Worm (Caenorhabditis elegans): Measurements from ENCODE around the gene dpy-20.

The dpy-20 gene

DNA sequence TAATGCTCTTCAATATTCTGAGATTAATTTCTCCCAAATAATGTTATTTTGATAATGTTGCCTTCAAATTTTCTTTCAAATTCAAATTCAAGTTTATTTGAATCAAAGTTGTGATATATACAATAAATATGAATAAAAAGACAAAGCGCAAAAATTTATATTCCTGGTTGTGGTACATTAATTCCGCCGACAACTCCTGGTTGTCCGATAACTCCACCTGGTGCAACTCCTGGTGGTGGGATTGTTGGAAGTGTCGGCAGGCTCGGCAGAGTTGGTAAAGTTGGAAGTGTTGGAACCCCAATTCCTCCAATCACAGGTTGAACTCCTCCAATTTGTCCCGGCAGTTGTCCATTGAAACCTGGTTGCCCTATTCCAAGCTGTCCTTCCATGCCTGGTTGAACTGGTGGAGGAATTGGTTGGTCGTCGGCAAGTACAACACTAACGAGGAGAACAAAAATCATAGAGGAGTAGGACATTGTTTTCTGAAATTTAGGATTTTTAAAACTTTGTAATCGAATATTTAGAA is 37.5 kb upstream of the dpy-20 start, which contains the start of gene K01A6.7:
K01A6.7 (minus strand) TSS at position 476 of the 526 bp plus-strand sequence.
- no peak for TF ChIP-seq hmbx-1 (tag; optimal IDR thresholded peaks at IDR 0.05)
- TF ChIP-seq flt-1 (GFP tag; IDR thresholded peaks at IDR 0.05): no peak
- TF ChIP-seq ets-7 (tag; optimal IDR thresholded peaks at IDR 0.05): no peak
- TF ChIP-seq F13C5.2 (tag; optimal IDR thresholded peaks at IDR 0.05): no peak
- no peak for TF ChIP-seq tra-4 (tag; optimal IDR thresholded peaks at IDR 0.05)
- TF ChIP-seq pes-1 (GFP tag; IDR thresholded peaks at IDR 0.05): no peak
- TF ChIP-seq hmg-4 (GFP tag; optimal IDR thresholded peaks at IDR 0.05): no peak
- TF ChIP-seq scrt-1 (GFP tag; IDR thresholded peaks at IDR 0.05): no peak
- TF ChIP-seq ama-1 (optimal IDR thresholded peaks at IDR 0.05): no peak
- no peak for TF ChIP-seq sea-1 (GFP tag; conservative IDR thresholded peaks at IDR 0.05)
- TF ChIP-seq tbx-11 (GFP tag; IDR thresholded peaks at IDR 0.05): no peak
- TF ChIP-seq ceh-36 (tag; optimal IDR thresholded peaks at IDR 0.05): no peak
- no peak for TF ChIP-seq B0310.2 (tag; optimal IDR thresholded peaks at IDR 0.05)
- no peak for TF ChIP-seq ceh-13 (GFP tag; optimal IDR thresholded peaks at IDR 0.05)
- no peak for TF ChIP-seq hnd-1 (tag; optimal IDR thresholded peaks at IDR 0.05)
- no peak for TF ChIP-seq aly-1 (tag; optimal IDR thresholded peaks at IDR 0.05)
- no peak for TF ChIP-seq tbx-37 (GFP tag; conservative IDR thresholded peaks at IDR 0.05)

DNA sequence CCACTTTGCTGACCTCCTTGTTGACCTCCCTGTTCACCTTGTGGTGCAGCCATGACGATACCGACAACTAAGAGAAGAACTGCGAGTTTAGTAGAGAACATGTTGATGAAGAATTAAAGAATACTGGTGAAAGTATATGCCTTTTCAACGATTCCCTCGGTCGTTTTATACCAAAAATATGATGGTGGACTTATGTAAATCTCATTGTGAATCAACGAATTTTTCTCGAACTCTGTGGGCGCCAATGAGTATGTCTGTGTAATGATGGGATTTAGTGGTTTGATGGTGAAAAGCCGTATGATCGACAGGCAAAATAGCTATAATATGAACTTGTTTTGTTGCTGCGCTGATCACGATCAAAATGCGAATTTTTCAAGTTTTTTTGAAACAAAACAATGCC is 36.6 kb upstream of the dpy-20 start, which contains the start of gene K01A6.8:
K01A6.8 (minus strand) TSS at position 101 of the 400 bp plus-strand sequence.
- no peak for TF ChIP-seq sea-1 (GFP tag; conservative IDR thresholded peaks at IDR 0.05)
- TF ChIP-seq pes-1 (GFP tag; IDR thresholded peaks at IDR 0.05): no peak
- no peak for TF ChIP-seq hmbx-1 (tag; optimal IDR thresholded peaks at IDR 0.05)
- no peak for TF ChIP-seq ceh-13 (GFP tag; optimal IDR thresholded peaks at IDR 0.05)
- TF ChIP-seq aly-1 (tag; optimal IDR thresholded peaks at IDR 0.05): no peak
- TF ChIP-seq F13C5.2 (tag; optimal IDR thresholded peaks at IDR 0.05): no peak
- no peak for TF ChIP-seq ets-7 (tag; optimal IDR thresholded peaks at IDR 0.05)
- TF ChIP-seq B0310.2 (tag; optimal IDR thresholded peaks at IDR 0.05): no peak
- TF ChIP-seq hnd-1 (tag; optimal IDR thresholded peaks at IDR 0.05): no peak
- no peak for TF ChIP-seq hmg-4 (GFP tag; optimal IDR thresholded peaks at IDR 0.05)
- TF ChIP-seq scrt-1 (GFP tag; IDR thresholded peaks at IDR 0.05): no peak
- no peak for TF ChIP-seq flt-1 (GFP tag; IDR thresholded peaks at IDR 0.05)
- no peak for TF ChIP-seq tra-4 (tag; optimal IDR thresholded peaks at IDR 0.05)
- no peak for TF ChIP-seq tbx-37 (GFP tag; conservative IDR thresholded peaks at IDR 0.05)
- TF ChIP-seq ama-1 (optimal IDR thresholded peaks at IDR 0.05): no peak
- TF ChIP-seq tbx-11 (GFP tag; IDR thresholded peaks at IDR 0.05): no peak

DNA sequence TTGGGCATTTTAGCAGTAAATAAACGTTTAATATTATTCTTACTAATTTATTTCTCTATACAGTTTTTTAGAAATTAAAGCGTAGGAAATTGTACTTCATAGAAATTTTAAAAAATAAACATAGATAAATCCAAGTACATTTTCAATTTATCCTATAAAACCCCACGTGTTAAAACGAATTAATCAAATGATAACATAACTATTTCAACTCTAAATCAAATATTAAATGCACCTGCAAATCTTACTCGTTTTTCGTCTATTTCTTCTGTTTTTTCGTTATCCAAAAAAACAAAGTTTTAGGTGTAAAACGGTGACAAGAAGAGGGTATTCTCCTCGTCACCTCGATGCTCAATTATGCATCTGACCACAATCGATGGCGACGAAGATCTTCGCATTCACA is 34.4 kb upstream of the dpy-20 start, which contains the start of gene K01A6.6:
K01A6.6 (plus strand) TSS at position 301 of the 400 bp plus-strand sequence.
- no peak for TF ChIP-seq pes-1 (GFP tag; IDR thresholded peaks at IDR 0.05)
- no peak for TF ChIP-seq F13C5.2 (tag; optimal IDR thresholded peaks at IDR 0.05)
- TF ChIP-seq sea-1 (GFP tag; conservative IDR thresholded peaks at IDR 0.05): no peak
- no peak for TF ChIP-seq tbx-11 (GFP tag; IDR thresholded peaks at IDR 0.05)
- no peak for TF ChIP-seq tra-4 (tag; optimal IDR thresholded peaks at IDR 0.05)
- no peak for TF ChIP-seq B0310.2 (tag; optimal IDR thresholded peaks at IDR 0.05)
- no peak for TF ChIP-seq aly-1 (tag; optimal IDR thresholded peaks at IDR 0.05)

DNA sequence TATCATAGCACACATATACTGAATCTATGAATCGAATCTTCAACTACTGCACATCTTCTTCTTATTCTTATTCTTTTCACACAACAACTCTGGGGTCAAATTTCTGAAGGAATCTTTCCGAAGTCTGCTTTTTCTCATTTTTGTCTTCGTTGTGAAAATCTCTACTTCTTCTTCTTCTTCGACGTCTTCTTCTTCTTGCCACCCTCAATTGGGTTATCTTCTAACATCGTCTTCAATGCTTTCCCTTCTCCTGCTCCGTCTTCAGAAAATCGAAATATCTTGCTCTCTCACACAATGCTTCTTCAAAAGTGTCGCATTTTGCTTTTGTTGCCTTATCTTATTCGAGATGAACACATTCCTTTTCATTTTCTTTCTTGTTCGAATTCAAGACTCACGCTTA is 22.6 kb upstream of the dpy-20 start:
- TF ChIP-seq ceh-13 (GFP tag; optimal IDR thresholded peaks at IDR 0.05) (no peak), ets-7 (tag; optimal IDR thresholded peaks at IDR 0.05) (no peak), ama-1 (optimal IDR thresholded peaks at IDR 0.05) (no peak), tbx-37 (GFP tag; conservative IDR thresholded peaks at IDR 0.05) (no peak), ceh-36 (tag; optimal IDR thresholded peaks at IDR 0.05) (no peak), hmg-4 (GFP tag; optimal IDR thresholded peaks at IDR 0.05) (no peak), hmbx-1 (tag; optimal IDR thresholded peaks at IDR 0.05) (no peak), pes-1 (GFP tag; IDR thresholded peaks at IDR 0.05) (no peak), scrt-1 (GFP tag; IDR thresholded peaks at IDR 0.05) (no peak), hnd-1 (tag; optimal IDR thresholded peaks at IDR 0.05) (no peak), B0310.2 (tag; optimal IDR thresholded peaks at IDR 0.05) (no peak), tra-4 (tag; optimal IDR thresholded peaks at IDR 0.05) (no peak), F13C5.2 (tag; optimal IDR thresholded peaks at IDR 0.05) (no peak), flt-1 (GFP tag; IDR thresholded peaks at IDR 0.05) (no peak), aly-1 (tag; optimal IDR thresholded peaks at IDR 0.05) (no peak), tbx-11 (GFP tag; IDR thresholded peaks at IDR 0.05) (no peak), sea-1 (GFP tag; conservative IDR thresholded peaks at IDR 0.05) (no peak)

DNA sequence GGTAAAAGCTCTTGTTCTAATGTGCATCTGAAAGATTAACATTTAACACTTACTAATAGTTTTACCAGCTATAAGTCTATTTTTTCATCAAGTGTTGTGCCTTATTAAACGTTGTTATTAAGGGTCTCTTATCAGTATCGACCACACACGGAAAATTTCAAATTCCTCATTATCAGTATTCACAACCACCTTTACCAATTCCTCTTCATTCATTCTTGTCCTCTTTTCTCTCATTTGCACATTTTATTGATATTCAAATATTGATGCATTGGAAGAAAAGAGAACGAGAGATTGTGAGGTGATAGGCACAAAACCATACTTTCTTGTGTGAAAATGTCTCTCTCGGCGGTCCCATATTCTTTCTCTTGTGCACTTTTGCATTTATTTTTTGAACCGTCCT is 21.2 kb upstream of the dpy-20 start:
- TF ChIP-seq tbx-37 (GFP tag; conservative IDR thresholded peaks at IDR 0.05): no peak
- TF ChIP-seq B0310.2 (tag; optimal IDR thresholded peaks at IDR 0.05): no peak
- TF ChIP-seq hmbx-1 (tag; optimal IDR thresholded peaks at IDR 0.05): no peak
- TF ChIP-seq ama-1 (optimal IDR thresholded peaks at IDR 0.05): no peak
- TF ChIP-seq pes-1 (GFP tag; IDR thresholded peaks at IDR 0.05): no peak
- TF ChIP-seq sea-1 (GFP tag; conservative IDR thresholded peaks at IDR 0.05): no peak
- no peak for TF ChIP-seq tbx-11 (GFP tag; IDR thresholded peaks at IDR 0.05)
- TF ChIP-seq hnd-1 (tag; optimal IDR thresholded peaks at IDR 0.05): no peak
- TF ChIP-seq tra-4 (tag; optimal IDR thresholded peaks at IDR 0.05): no peak

DNA sequence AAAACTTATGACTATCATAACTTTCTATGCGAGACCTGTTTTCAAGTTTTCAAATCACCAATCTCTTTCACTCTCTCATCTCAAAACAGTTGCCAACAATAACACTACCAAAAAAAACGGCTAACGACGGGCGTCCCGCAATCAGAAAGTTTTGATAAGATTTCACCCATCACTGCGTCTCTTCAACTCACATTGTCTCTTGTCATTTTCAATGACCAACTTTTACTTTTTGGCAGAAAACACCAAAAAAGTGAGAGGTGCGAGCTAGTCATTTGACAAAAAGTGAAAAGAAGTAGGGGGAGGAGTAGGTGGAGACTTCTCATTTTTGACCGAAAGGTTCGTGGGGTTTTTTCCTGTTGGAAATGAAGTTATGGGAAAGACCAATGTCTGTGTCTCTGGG is 18.0 kb upstream of the dpy-20 start:
- TF ChIP-seq hmbx-1 (tag; optimal IDR thresholded peaks at IDR 0.05): no peak
- TF ChIP-seq ceh-13 (GFP tag; optimal IDR thresholded peaks at IDR 0.05): no peak
- TF ChIP-seq aly-1 (tag; optimal IDR thresholded peaks at IDR 0.05): no peak
- TF ChIP-seq F13C5.2 (tag; optimal IDR thresholded peaks at IDR 0.05): no peak
- no peak for TF ChIP-seq ama-1 (optimal IDR thresholded peaks at IDR 0.05)
- TF ChIP-seq ets-7 (tag; optimal IDR thresholded peaks at IDR 0.05): no peak
- TF ChIP-seq ceh-36 (tag; optimal IDR thresholded peaks at IDR 0.05): no peak
- TF ChIP-seq tra-4 (tag; optimal IDR thresholded peaks at IDR 0.05): no peak
- TF ChIP-seq hmg-4 (GFP tag; optimal IDR thresholded peaks at IDR 0.05): no peak
- TF ChIP-seq B0310.2 (tag; optimal IDR thresholded peaks at IDR 0.05): no peak
- TF ChIP-seq tbx-37 (GFP tag; conservative IDR thresholded peaks at IDR 0.05): no peak
- TF ChIP-seq tbx-11 (GFP tag; IDR thresholded peaks at IDR 0.05): no peak

DNA sequence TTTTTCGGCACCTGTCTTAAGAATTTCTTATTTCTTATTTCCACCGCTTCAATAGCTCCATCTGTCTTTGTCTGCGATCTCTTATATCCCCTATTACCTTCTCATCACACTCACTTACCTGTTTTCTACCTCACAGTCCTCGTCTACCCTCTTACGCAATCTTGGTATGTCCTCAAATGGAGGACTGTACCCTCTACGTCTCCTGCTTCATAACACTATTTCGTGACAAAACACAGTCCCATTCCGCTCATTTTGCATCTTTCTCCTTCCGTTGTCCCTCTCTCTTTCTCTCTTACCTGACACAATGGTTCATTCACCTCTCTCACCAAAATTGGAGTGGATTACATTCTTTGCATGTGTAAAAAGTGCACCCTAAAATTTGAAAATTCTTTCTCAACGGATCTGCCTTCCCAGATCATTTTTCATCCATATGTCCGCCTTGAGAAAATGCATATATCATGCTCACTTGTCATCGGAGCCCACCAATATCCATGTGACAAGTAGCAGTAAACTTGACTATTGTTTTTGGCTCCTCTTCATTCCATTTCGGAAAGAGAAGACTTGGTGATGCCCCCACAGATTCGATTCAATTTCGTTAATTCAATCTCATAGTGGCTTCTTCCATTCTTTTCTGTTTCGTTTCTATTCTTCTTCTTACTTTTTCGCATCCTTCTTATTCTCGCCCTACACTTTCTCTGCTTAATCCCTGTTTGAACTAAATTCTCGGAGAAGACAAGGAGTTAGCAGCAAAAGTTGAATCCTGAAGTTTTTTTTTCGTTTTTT is 16.6 kb upstream of the dpy-20 start:
- TF ChIP-seq tbx-11 (GFP tag; IDR thresholded peaks at IDR 0.05): no peak
- TF ChIP-seq scrt-1 (GFP tag; IDR thresholded peaks at IDR 0.05): no peak
- no peak for TF ChIP-seq pes-1 (GFP tag; IDR thresholded peaks at IDR 0.05)
- TF ChIP-seq B0310.2 (tag; optimal IDR thresholded peaks at IDR 0.05): peak; percentile 82
- peak; percentile 13 for TF ChIP-seq hmg-4 (GFP tag; optimal IDR thresholded peaks at IDR 0.05)
- peak; percentile 31 for TF ChIP-seq ets-7 (tag; optimal IDR thresholded peaks at IDR 0.05)
- TF ChIP-seq aly-1 (tag; optimal IDR thresholded peaks at IDR 0.05): peak; percentile 52
